Worm (Caenorhabditis elegans): Measurements from ENCODE around the gene Y47G7B.2.

Gene Y47G7B.2

DNA sequence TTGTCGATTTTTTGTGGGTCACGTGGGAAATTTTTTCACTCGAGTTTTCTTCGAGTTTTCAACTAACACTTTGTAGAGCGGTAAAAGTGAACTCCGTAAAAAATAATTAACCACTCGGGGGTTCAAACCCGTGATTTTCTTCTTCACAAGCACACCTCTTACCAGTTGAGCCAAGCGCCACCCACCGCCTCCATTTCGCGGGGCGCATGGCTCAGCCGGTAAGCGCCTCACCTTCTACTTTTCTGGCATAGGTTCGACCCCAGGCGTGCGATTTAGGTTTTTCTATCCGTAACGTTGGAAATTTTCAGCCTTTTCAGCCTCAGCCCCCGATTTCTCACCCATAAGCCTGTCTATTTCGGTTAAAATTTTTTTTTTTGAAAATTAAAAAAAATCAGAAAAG lies 14.2 kb upstream of the Y47G7B.2 start:
- TF ChIP-seq ama-1 (optimal IDR thresholded peaks at IDR 0.05) (no peak), mml-1 (tag; optimal IDR thresholded peaks at IDR 0.05) (no peak)

DNA sequence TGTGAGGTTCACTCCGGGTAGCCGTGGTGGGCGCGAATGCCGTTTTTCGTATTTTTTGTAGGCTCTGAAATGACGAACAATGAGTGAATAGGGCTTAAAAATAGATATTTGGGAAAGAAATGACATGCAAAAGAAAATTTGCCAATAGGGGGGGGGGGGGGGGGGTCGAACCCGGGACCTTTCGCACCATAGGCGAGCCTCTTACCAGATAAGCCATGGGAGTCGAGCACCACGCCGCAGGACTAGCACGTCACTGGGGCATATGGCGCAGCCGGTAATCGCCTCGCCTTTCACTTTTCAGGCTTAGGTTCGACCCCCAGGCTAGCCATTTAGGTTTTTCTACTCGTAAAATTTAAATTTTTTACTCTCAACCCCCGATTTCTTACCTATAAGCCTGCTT lies 11.4 kb upstream of the Y47G7B.2 start:
- TF ChIP-seq ceh-82 (tag; optimal IDR thresholded peaks at IDR 0.05) (no peak), daf-12 (tag; optimal IDR thresholded peaks at IDR 0.05) (no peak)

DNA sequence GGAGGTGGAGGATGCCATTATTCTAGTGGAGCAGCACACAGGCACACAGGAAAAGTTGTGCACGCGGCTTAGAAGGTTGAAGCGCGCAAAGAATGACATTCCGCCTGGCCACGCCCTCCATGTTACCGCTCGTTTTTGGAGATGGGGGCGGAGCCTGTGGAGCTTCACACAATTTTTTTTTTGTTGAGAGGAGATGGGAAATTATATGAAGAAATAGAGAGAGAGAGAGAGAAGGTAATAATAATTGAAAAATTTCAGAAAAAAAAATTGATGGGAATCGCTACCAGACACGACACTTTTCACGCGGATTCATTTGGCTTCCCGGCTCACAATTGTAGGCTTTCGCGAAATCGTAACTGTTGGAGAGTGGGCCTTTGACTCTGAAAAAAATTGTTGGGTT lies 9.5 kb upstream of the Y47G7B.2 start, which contains the start of gene T05A8.3:
Gene T05A8.3, minus strand, starts transcription at position 101 of the 400 bp plus-strand sequence.
- TF ChIP-seq elt-3 (tag; optimal IDR thresholded peaks at IDR 0.05) (no peak), unc-39 (tag; optimal IDR thresholded peaks at IDR 0.05) (no peak), nhr-23 (tag; optimal IDR thresholded peaks at IDR 0.05) (no peak), nhr-67 (tag; optimal IDR thresholded peaks at IDR 0.05) (no peak), ZK546.5 (tag; optimal IDR thresholded peaks at IDR 0.05) (no peak), aly-2 (tag; optimal IDR thresholded peaks at IDR 0.05) (no peak), elt-1 (tag; optimal IDR thresholded peaks at IDR 0.05) (no peak), nhr-28 (tag; optimal IDR thresholded peaks at IDR 0.05) (no peak), zag-1 (tag; optimal IDR thresholded peaks at IDR 0.05) (no peak), fkh-10 (GFP tag; optimal IDR thresholded peaks at IDR 0.05) (no peak), ama-1 (optimal IDR thresholded peaks at IDR 0.05) (no peak), nhr-237 (tag; optimal IDR thresholded peaks at IDR 0.05) (no peak), R02D3.7 (tag; optimal IDR thresholded peaks at IDR 0.05) (no peak), nhr-43 (tag; optimal IDR thresholded peaks at IDR 0.05; ENCODE audit: poor library complexity, severe bottlenecking) (no peak), ceh-82 (tag; optimal IDR thresholded peaks at IDR 0.05) (no peak), tbx-2 (tag; optimal IDR thresholded peaks at IDR 0.05) (no peak), sea-2 (GFP tag; optimal IDR thresholded peaks at IDR 0.05) (no peak), nfya-1 (tag; optimal IDR thresholded peaks at IDR 0.05; ENCODE audit: insufficient read depth) (no peak), egl-27 (tag; optimal IDR thresholded peaks at IDR 0.05) (no peak)

DNA sequence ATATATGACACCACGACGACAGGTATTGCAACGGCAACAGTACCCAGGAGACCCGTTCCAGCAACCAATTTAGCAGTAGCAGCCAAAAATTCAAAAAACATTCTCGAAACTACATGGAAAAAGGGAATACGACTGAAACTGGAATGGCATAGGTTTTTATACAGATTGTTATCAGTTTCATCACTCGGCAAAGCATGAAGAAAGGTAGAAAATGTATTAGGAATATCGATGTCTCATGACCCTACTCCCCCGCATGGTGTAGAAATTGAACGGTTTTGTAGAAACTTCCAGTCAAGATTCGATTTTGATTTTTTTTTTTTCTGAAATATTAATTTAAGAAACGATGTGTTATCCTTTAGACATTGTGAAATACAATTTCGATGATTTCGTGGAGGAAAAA lies 3.1 kb upstream of the Y47G7B.2 start, which contains the start of gene T05A8.2:
Gene T05A8.2, minus strand, starts transcription at position 101 of the 400 bp plus-strand sequence.
- TF ChIP-seq eor-1 (tag; optimal IDR thresholded peaks at IDR 0.05) (no peak), skn-1 (tag; optimal IDR thresholded peaks at IDR 0.05) (no peak)

DNA sequence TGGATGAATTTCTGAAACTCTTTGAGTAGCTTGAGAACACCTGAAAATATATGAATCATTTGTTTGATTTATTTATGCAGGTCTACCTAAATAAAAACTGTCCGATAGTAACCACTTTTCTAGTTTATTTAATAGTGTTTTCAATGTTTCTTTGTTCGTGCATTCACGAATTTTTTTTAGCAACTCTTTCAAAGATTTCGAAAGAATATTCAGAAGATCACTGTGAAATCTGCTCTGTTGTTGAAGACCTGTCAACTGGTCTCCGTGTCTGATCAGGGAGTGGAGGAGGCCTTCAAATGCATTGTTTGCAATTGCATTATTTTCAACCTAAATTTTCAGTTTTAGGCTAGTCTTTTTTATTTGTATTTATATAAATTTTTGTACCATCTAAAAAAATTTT lies 2.1 kb upstream of the Y47G7B.2 start, which contains the start of gene T05A8.1:
Gene T05A8.1, minus strand, starts transcription at position 101 of the 400 bp plus-strand sequence.
- TF ChIP-seq nhr-11 (tag; optimal IDR thresholded peaks at IDR 0.05) (no peak), elt-1 (tag; optimal IDR thresholded peaks at IDR 0.05) (no peak), mml-1 (tag; optimal IDR thresholded peaks at IDR 0.05) (no peak), fkh-2 (tag; optimal IDR thresholded peaks at IDR 0.05) (no peak), daf-12 (tag; optimal IDR thresholded peaks at IDR 0.05) (no peak), nfya-1 (tag; optimal IDR thresholded peaks at IDR 0.05; ENCODE audit: insufficient read depth) (no peak), ZK546.5 (tag; optimal IDR thresholded peaks at IDR 0.05) (no peak), elt-2 (tag; optimal IDR thresholded peaks at IDR 0.05) (no peak), nhr-237 (tag; optimal IDR thresholded peaks at IDR 0.05) (no peak)

DNA sequence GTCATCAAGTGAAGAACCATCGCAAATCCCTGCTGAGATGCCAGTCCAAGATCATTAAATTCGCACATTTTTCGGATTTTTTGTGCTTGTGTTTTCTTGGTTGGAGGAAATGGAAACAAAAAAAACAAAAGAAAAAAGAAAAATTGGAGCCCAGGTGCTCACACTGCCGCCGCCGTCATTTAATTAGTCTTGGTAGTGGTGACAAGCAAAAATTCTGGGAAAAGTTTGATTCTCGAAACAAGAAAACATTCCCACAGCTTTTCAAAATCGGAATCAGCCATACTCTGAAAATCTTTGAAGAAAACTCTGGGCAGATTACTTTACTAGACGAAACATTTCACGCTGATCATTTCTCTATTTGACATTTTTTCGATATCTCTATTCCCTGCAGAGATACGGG lies 2.6 kb downstream of the Y47G7B.2 start, which contains the start of gene srh-128:
Gene srh-128, minus strand, starts transcription at position 101 of the 400 bp plus-strand sequence.
- TF ChIP-seq lin-39 (tag; optimal IDR thresholded peaks at IDR 0.05), result no peak
- TF ChIP-seq egl-5 (tag; optimal IDR thresholded peaks at IDR 0.05), result no peak
- no peak for TF ChIP-seq nhr-28 (tag; optimal IDR thresholded peaks at IDR 0.05)
- no peak for TF ChIP-seq pha-4 (tag; optimal IDR thresholded peaks at IDR 0.05)
- no peak for TF ChIP-seq hmg-11 (tag; optimal IDR thresholded peaks at IDR 0.05)
- no peak for TF ChIP-seq tbx-2 (tag; optimal IDR thresholded peaks at IDR 0.05)
- TF ChIP-seq eor-1 (tag; optimal IDR thresholded peaks at IDR 0.05), result no peak
- TF ChIP-seq mdl-1 (tag; optimal IDR thresholded peaks at IDR 0.05), result no peak
- TF ChIP-seq nhr-237 (tag; optimal IDR thresholded peaks at IDR 0.05), result no peak
- no peak for TF ChIP-seq snpc-4 (tag; optimal IDR thresholded peaks at IDR 0.05)
- TF ChIP-seq mml-1 (tag; optimal IDR thresholded peaks at IDR 0.05), result no peak
- TF ChIP-seq fkh-10 (GFP tag; optimal IDR thresholded peaks at IDR 0.05), result no peak

Data from whole organism, L3 larva.